Worm (Caenorhabditis elegans) whole organism, young adult: ENCODE data around the gene nfki-1.

Experiments used
- K12H6.12 ChIP-seq: fragments of 200-800 bp; sonication (Bioruptor generic); optimal IDR thresholded peaks from 2 replicates; lab custom pipeline; 2018; ENCODE audit warnings: mild to moderate bottlenecking, missing genetic modification characterization, missing compliant biosample characterization
- akir-1 ChIP-seq: fragments of 200-800 bp; sonication (Bioruptor generic); optimal IDR thresholded peaks from 2 replicates; lab custom pipeline; 2018; ENCODE audit warnings: mild to moderate bottlenecking, missing genetic modification characterization, moderate library complexity, missing compliant biosample characterization
- ama-1 ChIP-seq, 3 experiments: fragments of 150-350 bp in 1 of 3; sonication (generic microtip) in 2 of 3; optimal IDR thresholded peaks; 2 replicates each; lab custom pipeline; 2014 to 2018; ENCODE audit warnings: missing biosample characterization in 2 of 3, missing genetic modification characterization in 2 of 3, missing genetic modification reagents in 2 of 3
- dox-1 ChIP-seq: fragments of 200-800 bp; sonication (Bioruptor generic); IDR thresholded peaks from 2 replicates; pipeline ENCODE4 v1.3.6; 2022; ENCODE audit warnings: missing genetic modification reagents, missing genetic modification characterization, missing compliant biosample characterization
- lin-40 ChIP-seq: sonication (generic microtip); optimal IDR thresholded peaks from 2 replicates; lab custom pipeline; 2016; ENCODE audit warnings: missing genetic modification characterization, mild to moderate bottlenecking, missing compliant biosample characterization, missing genotype, missing genetic modification reagents
- nfya-2 ChIP-seq: fragments of 200-800 bp; sonication (Bioruptor generic); IDR thresholded peaks from 2 replicates; pipeline ENCODE4 v1.3.6; 2022; ENCODE audit warnings: missing genetic modification reagents, missing genetic modification characterization, missing compliant biosample characterization
- somi-1 ChIP-seq: fragments of 200-800 bp; sonication (Bioruptor generic); optimal IDR thresholded peaks from 2 replicates; lab custom pipeline; 2018; ENCODE audit warnings: mild to moderate bottlenecking, missing genetic modification characterization, missing compliant biosample characterization
- unc-62 ChIP-seq: fragments of 150-350 bp; optimal IDR thresholded peaks from 2 replicates; lab custom pipeline; 2014; ENCODE audit warnings: missing biosample characterization, missing genetic modification reagents, missing genetic modification characterization

- TF ChIP-seq ama-1 (optimal IDR thresholded peaks at IDR 0.05; lab: Kevin White, UChicago) (no peak), ama-1 (GFP tag; optimal IDR thresholded peaks at IDR 0.05; lab: Kevin White, UChicago) (no peak), unc-62 (no peak), somi-1 (no peak), akir-1 (GFP tag; lab: Kevin White, UChicago) (no peak), lin-40 (tag; lab: Kevin White, UChicago) (no peak), dox-1 (GFP tag; lab: Robert Waterston, UW) (0 out of 2 replicates have a peak, but pooled peaks have one; percentile 17), K12H6.12 (tag; lab: Kevin White, UChicago) (no peak), nfya-2 (GFP tag; lab: Robert Waterston, UW) (no peak)
These were observed 44.7 kb upstream of the nfki-1 start for ce11 chrX:15310330-15310776.
